Worm (Caenorhabditis elegans): ENCODE data around the gene glb-33.

The glb-33 gene

DNA sequence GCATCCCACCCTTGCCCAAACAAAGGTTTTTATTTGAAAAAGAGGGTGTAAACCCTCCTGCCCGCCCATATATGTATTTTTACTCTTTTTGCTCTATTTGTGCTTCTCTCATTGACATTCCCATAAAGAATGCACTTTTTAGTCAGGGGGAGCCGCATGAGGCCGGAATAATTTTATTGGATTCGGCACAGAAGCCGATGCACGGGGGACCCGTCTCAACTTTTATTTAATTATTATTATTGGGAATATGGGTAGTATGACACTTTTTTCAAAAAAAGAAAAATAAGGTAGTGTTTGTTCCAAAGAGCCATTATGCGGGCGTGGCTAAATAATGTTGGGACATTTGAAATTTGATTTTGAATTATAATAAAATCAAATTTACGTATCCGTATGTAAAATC lies 10.1 kb downstream of the glb-33 start:
- TF ChIP-seq K02D7.2 (tag; optimal IDR thresholded peaks at IDR 0.05) (no peak), dmd-4 (tag; optimal IDR thresholded peaks at IDR 0.05; ENCODE audit: borderline replicate concordance) (no peak), ceh-6 (GFP tag; optimal IDR thresholded peaks at IDR 0.05) (no peak), unc-42 (tag; optimal IDR thresholded peaks at IDR 0.05) (peak; percentile 60), ceh-2 (tag; optimal IDR thresholded peaks at IDR 0.05) (no peak), unc-55 (GFP tag; optimal IDR thresholded peaks at IDR 0.05) (no peak), K09A11.1 (tag; optimal IDR thresholded peaks at IDR 0.05; ENCODE audit: insufficient read depth) (no peak)

DNA sequence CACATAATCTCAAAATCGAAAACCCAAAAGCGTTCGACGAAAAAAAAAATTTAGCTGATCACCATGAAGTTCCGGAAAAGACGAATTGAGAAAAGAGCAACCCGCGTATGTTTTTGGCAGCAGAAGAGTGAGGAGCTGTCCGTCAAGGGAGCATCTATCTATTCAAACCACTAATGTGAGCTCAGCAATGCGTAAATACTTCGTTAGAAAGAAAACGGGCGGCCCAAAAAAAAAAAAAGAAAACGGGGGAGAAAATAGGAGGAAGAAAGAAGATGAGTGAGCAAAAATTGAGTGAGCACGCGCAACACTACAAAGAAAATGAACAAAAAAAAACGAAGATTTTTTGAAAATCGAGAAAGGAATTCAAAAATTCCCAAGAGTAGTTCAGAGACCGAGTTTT lies 12.4 kb downstream of the glb-33 start:
- no peak for TF ChIP-seq ahr-1 (tag; optimal IDR thresholded peaks at IDR 0.05)
- TF ChIP-seq ref-2 (tag; optimal IDR thresholded peaks at IDR 0.05), result no peak
- TF ChIP-seq unc-86 (tag; optimal IDR thresholded peaks at IDR 0.05), result no peak
- peak; percentile 43 for TF ChIP-seq unc-42 (tag; optimal IDR thresholded peaks at IDR 0.05)
- no peak for TF ChIP-seq nhr-11 (tag; optimal IDR thresholded peaks at IDR 0.05)
- TF ChIP-seq hlh-15 (tag; optimal IDR thresholded peaks at IDR 0.05), result no peak
- TF ChIP-seq T23F11.4 (GFP tag; optimal IDR thresholded peaks at IDR 0.05), result no peak
- TF ChIP-seq fax-1 (tag; optimal IDR thresholded peaks at IDR 0.05), result no peak

DNA sequence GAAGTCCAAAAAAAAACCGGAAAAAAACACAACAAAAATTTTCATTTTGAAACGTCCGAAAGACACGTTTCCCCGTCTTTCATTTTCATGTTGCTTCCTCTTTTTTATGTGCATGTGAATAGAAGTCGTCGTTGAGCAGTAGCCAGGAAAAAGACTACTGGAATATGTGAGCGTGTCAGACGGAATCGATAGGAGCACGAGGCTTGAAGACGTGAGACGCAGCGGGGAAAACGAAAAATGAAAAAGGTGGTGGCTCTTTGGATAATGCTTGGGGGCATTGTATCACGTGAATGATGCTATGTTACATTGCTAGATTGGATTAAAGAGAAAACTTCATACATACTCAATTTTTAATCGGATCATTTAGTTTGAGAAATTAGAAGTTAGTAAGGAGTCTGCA lies 14.2 kb downstream of the glb-33 start:
- TF ChIP-seq ama-1 (optimal IDR thresholded peaks at IDR 0.05), result no peak
- peak; percentile 41 for TF ChIP-seq ceh-14 (tag; optimal IDR thresholded peaks at IDR 0.05)
- peak; percentile 85 for TF ChIP-seq unc-42 (tag; optimal IDR thresholded peaks at IDR 0.05)
- peak; percentile 60 for TF ChIP-seq ceh-31 (tag; optimal IDR thresholded peaks at IDR 0.05)
- peak; percentile 31 for TF ChIP-seq hlh-30 (tag; optimal IDR thresholded peaks at IDR 0.05; ENCODE audit: insufficient read depth)
- TF ChIP-seq hlh-15 (tag; optimal IDR thresholded peaks at IDR 0.05), result no peak
- peak; percentile 57 for TF ChIP-seq ceh-48 (tag; optimal IDR thresholded peaks at IDR 0.05)
- no peak for TF ChIP-seq ahr-1 (tag; optimal IDR thresholded peaks at IDR 0.05)
- no peak for TF ChIP-seq ceh-2 (tag; optimal IDR thresholded peaks at IDR 0.05)

DNA sequence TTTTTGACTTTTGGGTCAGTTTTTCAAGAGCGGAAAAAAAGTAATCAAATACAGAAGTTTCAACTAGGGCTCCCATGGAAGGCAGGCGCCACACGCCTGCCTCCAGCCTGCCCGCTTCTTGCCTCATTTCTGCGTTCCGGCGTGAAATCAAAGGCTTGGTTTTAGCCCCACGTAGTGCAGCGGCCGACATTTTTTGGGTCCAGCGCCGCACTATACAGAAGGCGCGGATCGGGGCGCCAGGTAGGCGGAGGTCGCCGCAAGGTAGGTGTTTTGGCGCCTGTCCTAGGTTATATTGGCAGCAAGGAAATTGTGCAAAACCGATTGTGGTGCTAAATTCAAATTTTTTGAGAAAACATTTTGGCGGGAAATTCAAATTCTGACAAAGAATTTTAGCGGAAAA lies 16.2 kb downstream of the glb-33 start:
- no peak for TF ChIP-seq fkh-6 (tag; optimal IDR thresholded peaks at IDR 0.05)
- no peak for TF ChIP-seq ceh-31 (tag; optimal IDR thresholded peaks at IDR 0.05)
- no peak for TF ChIP-seq ceh-34 (tag; optimal IDR thresholded peaks at IDR 0.05)
- TF ChIP-seq ceh-30 (tag; optimal IDR thresholded peaks at IDR 0.05), result no peak
- no peak for TF ChIP-seq fkh-10 (GFP tag; optimal IDR thresholded peaks at IDR 0.05)
- no peak for TF ChIP-seq unc-55 (GFP tag; optimal IDR thresholded peaks at IDR 0.05)
- TF ChIP-seq mec-3 (tag; optimal IDR thresholded peaks at IDR 0.05; ENCODE audit: borderline replicate concordance), result no peak
- TF ChIP-seq unc-86 (tag; optimal IDR thresholded peaks at IDR 0.05), result no peak
- no peak for TF ChIP-seq T23F11.4 (GFP tag; optimal IDR thresholded peaks at IDR 0.05)
- TF ChIP-seq tbx-7 (tag; optimal IDR thresholded peaks at IDR 0.05), result no peak
- TF ChIP-seq ceh-24 (tag; optimal IDR thresholded peaks at IDR 0.05), result no peak
- TF ChIP-seq ama-1 (optimal IDR thresholded peaks at IDR 0.05), result no peak
- TF ChIP-seq nfya-1 (tag; optimal IDR thresholded peaks at IDR 0.05), result no peak
- TF ChIP-seq pros-1 (tag; optimal IDR thresholded peaks at IDR 0.05), result no peak
- TF ChIP-seq ceh-9 (tag; optimal IDR thresholded peaks at IDR 0.05), result no peak
- no peak for TF ChIP-seq F13H6.1 (tag; optimal IDR thresholded peaks at IDR 0.05)
- no peak for TF ChIP-seq odd-2 (tag; optimal IDR thresholded peaks at IDR 0.05)
- TF ChIP-seq elt-2 (tag; optimal IDR thresholded peaks at IDR 0.05), result no peak
- TF ChIP-seq madf-2 (tag; optimal IDR thresholded peaks at IDR 0.05), result no peak
- TF ChIP-seq ceh-19 (GFP tag; optimal IDR thresholded peaks at IDR 0.05), result no peak

DNA sequence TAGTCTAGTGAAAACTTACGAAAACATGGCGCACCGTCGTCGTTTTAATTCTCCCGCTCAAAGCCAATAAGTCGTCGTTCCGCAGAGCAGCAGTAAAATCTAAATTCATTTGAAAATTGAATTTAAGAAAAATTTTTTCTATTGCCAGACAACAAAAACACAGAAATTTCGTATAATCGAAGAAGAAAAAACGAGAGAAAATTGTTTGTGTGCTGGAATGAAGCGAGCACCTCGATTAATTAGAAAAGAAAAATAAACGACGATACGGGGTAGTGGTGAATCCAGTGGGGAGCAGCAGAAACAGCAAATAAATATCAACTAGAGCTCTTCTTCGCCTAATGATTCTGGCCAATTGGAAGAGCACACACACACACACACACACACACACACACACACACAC lies 19.0 kb downstream of the glb-33 start, which contains the start of gene snt-3:
TSS of gene snt-3 (minus strand) at position 101 of the 400 bp plus-strand sequence.
- no peak for TF ChIP-seq sox-4 (tag; optimal IDR thresholded peaks at IDR 0.05)
- no peak for TF ChIP-seq ceh-22 (tag; optimal IDR thresholded peaks at IDR 0.05)
- no peak for TF ChIP-seq mec-3 (tag; optimal IDR thresholded peaks at IDR 0.05; ENCODE audit: borderline replicate concordance)
- TF ChIP-seq dmd-4 (tag; optimal IDR thresholded peaks at IDR 0.05; ENCODE audit: borderline replicate concordance), result no peak
- TF ChIP-seq fkh-6 (tag; optimal IDR thresholded peaks at IDR 0.05), result no peak
- no peak for TF ChIP-seq ceh-24 (tag; optimal IDR thresholded peaks at IDR 0.05)
- no peak for TF ChIP-seq lin-11 (tag; optimal IDR thresholded peaks at IDR 0.05)
- TF ChIP-seq ceh-9 (tag; optimal IDR thresholded peaks at IDR 0.05), result no peak
- no peak for TF ChIP-seq fax-1 (tag; optimal IDR thresholded peaks at IDR 0.05)
- TF ChIP-seq fkh-10 (GFP tag; optimal IDR thresholded peaks at IDR 0.05), result no peak
- no peak for TF ChIP-seq ztf-16 (tag; optimal IDR thresholded peaks at IDR 0.05)
- TF ChIP-seq unc-55 (GFP tag; optimal IDR thresholded peaks at IDR 0.05), result no peak
- no peak for TF ChIP-seq T23F11.4 (GFP tag; optimal IDR thresholded peaks at IDR 0.05)
- TF ChIP-seq F13H6.1 (tag; optimal IDR thresholded peaks at IDR 0.05), result no peak
- no peak for TF ChIP-seq ceh-30 (tag; optimal IDR thresholded peaks at IDR 0.05)
- TF ChIP-seq C08G9.2 (tag; optimal IDR thresholded peaks at IDR 0.05), result no peak
